Worm (Caenorhabditis elegans): ENCODE data around the gene rab-6.2.
A peak's percentile ranks its signal among the peaks of the same experiment; 100 is the strongest.

Gene rab-6.2

DNA sequence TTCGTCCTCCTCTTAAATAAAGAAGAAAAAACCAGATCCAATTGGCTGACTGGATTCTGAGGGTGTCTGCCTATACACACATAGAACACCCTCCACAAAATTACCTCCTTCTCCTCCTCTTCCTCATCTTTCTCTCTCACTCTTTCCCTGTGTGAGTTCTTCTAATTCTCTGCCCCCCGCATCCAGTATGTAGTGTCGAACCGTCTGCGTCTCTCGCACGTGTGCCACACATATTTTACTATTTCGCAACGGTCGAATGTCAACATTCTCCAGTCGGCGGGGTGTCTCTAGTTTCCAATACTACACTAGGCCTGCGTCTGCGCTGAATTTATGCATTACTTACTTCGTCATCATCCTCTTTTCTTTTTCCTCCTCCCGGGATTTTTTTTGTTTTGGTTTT lies 37.9 kb upstream of the rab-6.2 start (continued):
- TF ChIP-seq lin-40 (tag; optimal IDR thresholded peaks at IDR 0.05) (peak; percentile 60), ama-1 (optimal IDR thresholded peaks at IDR 0.05) (no peak), ama-1 (GFP tag; optimal IDR thresholded peaks at IDR 0.05) (no peak), tbp1 (GFP tag; optimal IDR thresholded peaks at IDR 0.05) (no peak), snpc-4 (GFP tag; optimal IDR thresholded peaks at IDR 0.05) (no peak), snpc-4 (tag; optimal IDR thresholded peaks at IDR 0.05) (peak in 2 of 4 experiments; percentile 30 to 48), mxl-1 (tag; optimal IDR thresholded peaks at IDR 0.05) (no peak), egl-18 (GFP tag; IDR thresholded peaks at IDR 0.05) (no peak), snpc-1.1 (tag; optimal IDR thresholded peaks at IDR 0.05; ENCODE audit: insufficient read depth) (no peak), gei-17 (GFP tag; optimal IDR thresholded peaks at IDR 0.05) (peak; percentile 11), snpc-3.4 (tag; optimal IDR thresholded peaks at IDR 0.05) (no peak), aptf-3 (GFP tag; IDR thresholded peaks at IDR 0.05) (no peak), ets-4 (GFP tag; optimal IDR thresholded peaks at IDR 0.05) (no peak), cebp-2 (GFP tag; IDR thresholded peaks at IDR 0.05) (no peak), B0336.3 (GFP tag; IDR thresholded peaks at IDR 0.05) (no peak), unc-62 (GFP tag; optimal IDR thresholded peaks at IDR 0.05) (peak; percentile 50), madf-6 (GFP tag; IDR thresholded peaks at IDR 0.05) (no peak), ztf-18 (tag; optimal IDR thresholded peaks at IDR 0.05) (no peak), nfya-2 (GFP tag; IDR thresholded peaks at IDR 0.05) (no peak), zim-3 (tag; optimal IDR thresholded peaks at IDR 0.05) (no peak), F49E8.2 (tag; optimal IDR thresholded peaks at IDR 0.05; ENCODE audit: insufficient read depth) (no peak), hlh-12 (tag; optimal IDR thresholded peaks at IDR 0.05) (no peak), madf-3 (GFP tag; IDR thresholded peaks at IDR 0.05) (no peak), zfh-2 (GFP tag; conservative IDR thresholded peaks at IDR 0.05) (no peak), nhr-90 (tag; optimal IDR thresholded peaks at IDR 0.05) (no peak), nhr-120 (GFP tag; IDR thresholded peaks at IDR 0.05) (no peak), egrh-3 (GFP tag; IDR thresholded peaks at IDR 0.05) (no peak), hlh-26 (GFP tag; conservative IDR thresholded peaks at IDR 0.05) (no peak), rcor-1 (GFP tag; IDR thresholded peaks at IDR 0.05) (0 out of 2 replicates have a peak, but pooled peaks have one; percentile 15), tlf-1 (GFP tag; optimal IDR thresholded peaks at IDR 0.05) (no peak), let-526 (GFP tag; IDR thresholded peaks at IDR 0.05) (no peak), ZK185.1 (tag; optimal IDR thresholded peaks at IDR 0.05; ENCODE audit: poor library complexity, severe bottlenecking) (peak; percentile 29), aptf-2 (GFP tag; conservative IDR thresholded peaks at IDR 0.05) (no peak), ceh-91 (GFP tag; IDR thresholded peaks at IDR 0.05) (no peak), hmg-20 (GFP tag; IDR thresholded peaks at IDR 0.05) (no peak), D2030.7 (GFP tag; IDR thresholded peaks at IDR 0.05) (no peak), ztf-3 (GFP tag; optimal IDR thresholded peaks at IDR 0.05) (no peak), ceh-27 (GFP tag; optimal IDR thresholded peaks at IDR 0.05) (peak; percentile 59), hmg-1.2 (GFP tag; IDR thresholded peaks at IDR 0.05) (peak; percentile 87), pha-4 (tag; optimal IDR thresholded peaks at IDR 0.05) (no peak), T07F8.4 (tag; optimal IDR thresholded peaks at IDR 0.05) (no peak), attf-6 (GFP tag; IDR thresholded peaks at IDR 0.05) (no peak), lsy-27 (tag; optimal IDR thresholded peaks at IDR 0.05; ENCODE audit: borderline replicate concordance, insufficient read depth) (no peak), C17E4.6 (GFP tag; IDR thresholded peaks at IDR 0.05) (no peak), B0261.1 (tag; optimal IDR thresholded peaks at IDR 0.05) (no peak), pbrm-1 (GFP tag; IDR thresholded peaks at IDR 0.05) (no peak), madf-8 (GFP tag; conservative IDR thresholded peaks at IDR 0.05) (no peak), ceh-40 (GFP tag; IDR thresholded peaks at IDR 0.05) (no peak), F37B4.10 (GFP tag; IDR thresholded peaks at IDR 0.05) (no peak), nfyb-1 (GFP tag; IDR thresholded peaks at IDR 0.05) (0 out of 2 replicates have a peak, but pooled peaks have one; percentile 56)

Measured in whole organism, young adult.